Fruit fly (Drosophila melanogaster): ENCODE results near the gene alphaKap4.

The alphaKap4 gene

dm6 chr3L:5982921-5983546, 27.8 kb downstream of the alphaKap4 start:
- TF ChIP-seq dl (GFP tag; optimal IDR thresholded peaks at IDR 0.05; ENCODE audit: insufficient read depth in 1 of 2, partially characterized antibody in 2 of 2) (no peak), woc (GFP tag; optimal IDR thresholded peaks at IDR 0.05) (no peak), foxo (GFP tag; optimal IDR thresholded peaks at IDR 0.05) (no peak), brk (GFP tag; optimal IDR thresholded peaks at IDR 0.05) (no peak), dmrt93B (GFP tag; optimal IDR thresholded peaks at IDR 0.05) (no peak), jim (GFP tag; optimal IDR thresholded peaks at IDR 0.05) (no peak), dsf (GFP tag; optimal IDR thresholded peaks at IDR 0.05; ENCODE audit: borderline replicate concordance) (no peak), ey (GFP tag; optimal IDR thresholded peaks at IDR 0.05) (no peak), Vsx2 (GFP tag; optimal IDR thresholded peaks at IDR 0.05; ENCODE audit: partially characterized antibody) (no peak), fru (GFP tag; optimal IDR thresholded peaks at IDR 0.05) (no peak)

- TF ChIP-seq Dif (GFP tag; optimal IDR thresholded peaks at IDR 0.05; ENCODE audit: partially characterized antibody) (no peak), br (GFP tag; optimal IDR thresholded peaks at IDR 0.05) (no peak), ey (GFP tag; optimal IDR thresholded peaks at IDR 0.05) (no peak), Dfd (GFP tag; optimal IDR thresholded peaks at IDR 0.05) (no peak), Sp1 (GFP tag; optimal IDR thresholded peaks at IDR 0.05) (no peak), Hr83 (GFP tag; optimal IDR thresholded peaks at IDR 0.05; ENCODE audit: poor library complexity, severe bottlenecking) (no peak), dsf (GFP tag; optimal IDR thresholded peaks at IDR 0.05; ENCODE audit: borderline replicate concordance) (no peak), N (GFP tag; optimal IDR thresholded peaks at IDR 0.05) (no peak), Abd-B (GFP tag; optimal IDR thresholded peaks at IDR 0.05) (no peak), usp (GFP tag; optimal IDR thresholded peaks at IDR 0.05) (no peak), sage (GFP tag; optimal IDR thresholded peaks at IDR 0.05) (no peak), psq (GFP tag; optimal IDR thresholded peaks at IDR 0.05) (no peak)
These were observed 30.1 kb downstream of the alphaKap4 start for dm6 chr3L:5980552-5981351.

- no peak for TF ChIP-seq Rel (GFP tag; optimal IDR thresholded peaks at IDR 0.05)
- TF ChIP-seq Rel (tag; optimal IDR thresholded peaks at IDR 0.05): no peak
- no peak for TF ChIP-seq pan (optimal IDR thresholded peaks at IDR 0.05)
- TF ChIP-seq CG32264 (GFP tag; optimal IDR thresholded peaks at IDR 0.05): no peak
- no peak for TF ChIP-seq dl (GFP tag; optimal IDR thresholded peaks at IDR 0.05; ENCODE audit: insufficient read depth in 1 of 2, partially characterized antibody in 2 of 2)
- no peak for TF ChIP-seq Sp1 (GFP tag; optimal IDR thresholded peaks at IDR 0.05)
- TF ChIP-seq foxo (GFP tag; optimal IDR thresholded peaks at IDR 0.05): no peak
- no peak for TF ChIP-seq Dif (GFP tag; optimal IDR thresholded peaks at IDR 0.05; ENCODE audit: partially characterized antibody)
- TF ChIP-seq dmrt93B (GFP tag; optimal IDR thresholded peaks at IDR 0.05): no peak
- TF ChIP-seq fru (GFP tag; optimal IDR thresholded peaks at IDR 0.05): no peak
- no peak for TF ChIP-seq Myc (optimal IDR thresholded peaks at IDR 0.05)
- no peak for TF ChIP-seq br (GFP tag; optimal IDR thresholded peaks at IDR 0.05)
These were observed 30.7 kb downstream of the alphaKap4 start for dm6 chr3L:5980120-5980519.

- no peak for TF ChIP-seq CrebA (GFP tag; optimal IDR thresholded peaks at IDR 0.05; ENCODE audit: borderline replicate concordance)
- TF ChIP-seq tai (GFP tag; optimal IDR thresholded peaks at IDR 0.05): no peak
- no peak for TF ChIP-seq Mio (GFP tag; optimal IDR thresholded peaks at IDR 0.05)
- TF ChIP-seq dmrt93B (GFP tag; optimal IDR thresholded peaks at IDR 0.05): no peak
- no peak for TF ChIP-seq jim (GFP tag; optimal IDR thresholded peaks at IDR 0.05)
- no peak for TF ChIP-seq CG32264 (GFP tag; optimal IDR thresholded peaks at IDR 0.05)
- TF ChIP-seq fru (GFP tag; optimal IDR thresholded peaks at IDR 0.05): no peak
- TF ChIP-seq pan (optimal IDR thresholded peaks at IDR 0.05): no peak
- TF ChIP-seq usp (GFP tag; optimal IDR thresholded peaks at IDR 0.05): no peak
- no peak for TF ChIP-seq Hnf4 (GFP tag; optimal IDR thresholded peaks at IDR 0.05)
- TF ChIP-seq ey (GFP tag; optimal IDR thresholded peaks at IDR 0.05): no peak
- TF ChIP-seq Hr78 (GFP tag; optimal IDR thresholded peaks at IDR 0.05): no peak
- no peak for TF ChIP-seq dsf (GFP tag; optimal IDR thresholded peaks at IDR 0.05; ENCODE audit: borderline replicate concordance)
- no peak for TF ChIP-seq Hr83 (GFP tag; optimal IDR thresholded peaks at IDR 0.05; ENCODE audit: poor library complexity, severe bottlenecking)
- TF ChIP-seq Myc (optimal IDR thresholded peaks at IDR 0.05): no peak
These were observed 31.4 kb downstream of the alphaKap4 start for dm6 chr3L:5979460-5979859.

Measured in whole organism, wandering third instar larva.